Worm (Caenorhabditis elegans) whole organism, L4 larva: ENCODE results near the gene F44F4.15.

Source experiments
- F37D6.2 ChIP-seq: sonication (generic microtip); optimal IDR thresholded peaks from 2 replicates; lab custom pipeline; 2016; ENCODE audit warnings: mild to moderate bottlenecking, missing genetic modification characterization, missing compliant biosample characterization
- ZK546.5 ChIP-seq, 2 experiments: sonication (generic microtip); optimal IDR thresholded peaks; 2 replicates each; lab custom pipeline; 2017; ENCODE audit warnings: missing biosample characterization in 2 of 2, missing genetic modification characterization in 2 of 2
- ceh-32 ChIP-seq: sonication (generic microtip); optimal IDR thresholded peaks from 2 replicates; lab custom pipeline; 2016; ENCODE audit warnings: mild to moderate bottlenecking, missing genetic modification characterization, missing compliant biosample characterization; ENCODE audit not compliant: poor library complexity
- dve-1 ChIP-seq: sonication (generic microtip); optimal IDR thresholded peaks from 2 replicates; lab custom pipeline; 2017; ENCODE audit warnings: antibody characterized with exemption, mild to moderate bottlenecking, missing genetic modification characterization, missing compliant biosample characterization; ENCODE audit not compliant: insufficient read depth
- fos-1 ChIP-seq: fragments of 150-350 bp; optimal IDR thresholded peaks from 2 replicates; lab custom pipeline; 2014; ENCODE audit warnings: missing biosample characterization, missing genetic modification characterization
- mdl-1 ChIP-seq, 2 experiments: fragments of 150-350 bp in 1 of 2; sonication (generic microtip) in 1 of 2; optimal IDR thresholded peaks; 2 replicates each; lab custom pipeline; 2014 to 2017; ENCODE audit warnings: missing biosample characterization in 2 of 2, missing genetic modification characterization in 2 of 2
- nhr-11 ChIP-seq: fragments of 150-350 bp; optimal IDR thresholded peaks from 2 replicates; lab custom pipeline; 2014; ENCODE audit warnings: missing biosample characterization, missing genetic modification characterization
- pha-4 ChIP-seq, 2 experiments: fragments of 150-350 bp in 1 of 2; fragments of 200-800 bp in 1 of 2; sonication (Bioruptor generic) in 1 of 2; IDR thresholded peaks in 1 of 2; optimal IDR thresholded peaks in 1 of 2; 2 replicates each; pipeline versions ENCODE4 v1.3.6 to Lab custom; 2014 to 2022; ENCODE audit warnings: missing genetic modification characterization in 2 of 2, missing genetic modification reagents in 2 of 2, missing biosample characterization in 1 of 2, missing compliant biosample characterization in 1 of 2
- skn-1 ChIP-seq: fragments of 150-350 bp; optimal IDR thresholded peaks from 2 replicates; lab custom pipeline; 2014; ENCODE audit warnings: missing biosample characterization, missing genetic modification characterization
- unc-39 ChIP-seq: sonication (generic microtip); optimal IDR thresholded peaks from 2 replicates; lab custom pipeline; 2017; ENCODE audit warnings: missing biosample characterization, missing genetic modification characterization

DNA sequence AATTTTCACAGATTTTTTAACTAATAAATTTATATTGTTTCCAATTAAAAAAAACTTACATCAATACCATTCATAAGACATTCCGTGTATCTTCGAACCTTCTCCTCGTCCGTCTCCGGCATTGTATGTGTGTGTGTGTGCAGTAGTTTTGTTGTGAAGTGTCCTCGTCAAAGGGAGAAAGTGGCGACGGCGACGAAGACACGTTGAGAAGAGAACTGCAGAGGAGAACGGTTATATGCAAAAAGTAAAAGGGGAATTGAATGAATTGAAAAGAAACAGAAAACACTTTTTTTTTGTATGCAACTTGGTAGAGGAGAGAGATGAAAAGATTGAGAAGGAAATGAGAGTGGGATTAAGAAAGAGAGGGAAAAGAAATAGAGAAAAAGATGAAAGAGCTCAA is 31.0 kb downstream of the F44F4.15 start:
- TF ChIP-seq fos-1 (no peak), dve-1 (tag; lab: Kevin White, UChicago) (no peak), mdl-1 (tag; optimal IDR thresholded peaks at IDR 0.05; lab: Kevin White, UChicago) (no peak), pha-4 (GFP tag; IDR thresholded peaks at IDR 0.05; lab: Robert Waterston, UW) (no peak), pha-4 (tag; optimal IDR thresholded peaks at IDR 0.05; lab: Kevin White, UChicago) (no peak), ZK546.5 (tag; optimal IDR thresholded peaks at IDR 0.05; lab: Kevin White, UChicago) (no peak), ceh-32 (tag; lab: Kevin White, UChicago) (no peak), skn-1 (tag; lab: Kevin White, UChicago) (no peak), F37D6.2 (tag; lab: Kevin White, UChicago) (no peak), unc-39 (tag; lab: Kevin White, UChicago) (no peak), nhr-11 (no peak)
